Worm (Caenorhabditis elegans) whole organism, early embryonic: ENCODE data around the gene rab-39.

Source experiments
- B0310.2 ChIP-seq: sonication (generic microtip); optimal IDR thresholded peaks from 2 replicates; lab custom pipeline; 2016; ENCODE audit warnings: mild to moderate bottlenecking, missing genetic modification characterization, missing compliant biosample characterization
- ama-1 ChIP-seq: fragments of 150-350 bp; optimal IDR thresholded peaks from 2 replicates; lab custom pipeline; 2014

DNA sequence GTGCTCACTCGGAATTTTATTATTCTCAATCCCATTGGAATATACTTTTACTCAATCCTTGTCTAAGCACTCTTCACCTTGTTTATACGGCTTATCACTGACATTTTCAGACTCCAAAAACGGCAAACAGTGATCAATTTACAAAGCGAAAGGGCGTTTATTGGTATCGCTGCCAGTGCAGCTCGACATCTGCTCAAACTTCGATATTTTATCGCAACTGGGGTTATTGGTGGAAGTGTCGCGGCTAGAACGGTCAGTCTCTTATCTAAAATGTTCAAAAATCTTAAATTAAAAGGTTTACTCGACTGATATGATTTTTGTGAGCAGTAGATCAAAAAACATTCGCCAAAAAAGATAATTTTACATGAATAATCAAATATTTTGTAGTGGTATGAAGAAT lies 2.8 kb upstream of the rab-39 start:
- TF ChIP-seq ama-1 (lab: Kevin White, UChicago) (no peak), B0310.2 (tag; lab: Kevin White, UChicago) (no peak)
